Worm (Caenorhabditis elegans) whole organism, L3 larva: ENCODE results near the gene egl-27.

Source experiments
- R02D3.7 ChIP-seq: fragments of 150-350 bp; optimal IDR thresholded peaks from 2 replicates; lab custom pipeline; 2014; ENCODE audit warnings: missing biosample characterization, missing genetic modification characterization
- ZK546.5 ChIP-seq: sonication (generic microtip); optimal IDR thresholded peaks from 2 replicates; lab custom pipeline; 2017; ENCODE audit warnings: missing biosample characterization, missing genetic modification characterization
- aly-2 ChIP-seq: fragments of 150-350 bp; optimal IDR thresholded peaks from 2 replicates; lab custom pipeline; 2014; ENCODE audit warnings: missing biosample characterization, missing genetic modification characterization
- ama-1 ChIP-seq: fragments of 150-350 bp; optimal IDR thresholded peaks from 2 replicates; lab custom pipeline; 2018
- ceh-16 ChIP-seq: sonication (generic microtip); optimal IDR thresholded peaks from 2 replicates; lab custom pipeline; 2017; ENCODE audit warnings: missing biosample characterization, missing genetic modification characterization
- ceh-28 ChIP-seq: fragments of 150-350 bp; optimal IDR thresholded peaks from 2 replicates; lab custom pipeline; 2014; ENCODE audit warnings: missing biosample characterization, missing genetic modification reagents, missing genetic modification characterization
- ceh-82 ChIP-seq: fragments of 150-350 bp; optimal IDR thresholded peaks from 2 replicates; lab custom pipeline; 2014; ENCODE audit warnings: missing biosample characterization, missing genetic modification characterization
- ceh-9 ChIP-seq: sonication (generic microtip); optimal IDR thresholded peaks from 2 replicates; lab custom pipeline; 2018; ENCODE audit warnings: missing biosample characterization, missing genetic modification characterization
- daf-12 ChIP-seq: fragments of 150-350 bp; optimal IDR thresholded peaks from 2 replicates; lab custom pipeline; 2014; ENCODE audit warnings: missing biosample characterization, missing genetic modification reagents, missing genetic modification characterization
- egl-27 ChIP-seq: sonication (generic microtip); optimal IDR thresholded peaks from 4 replicates; lab custom pipeline; 2017; ENCODE audit warnings: missing biosample characterization, missing genetic modification reagents, missing genetic modification characterization
- egl-5 ChIP-seq: fragments of 150-350 bp; optimal IDR thresholded peaks from 2 replicates; lab custom pipeline; 2017; ENCODE audit warnings: missing biosample characterization, missing genetic modification reagents, missing genetic modification characterization, inconsistent platforms
- elt-1 ChIP-seq: fragments of 150-350 bp; optimal IDR thresholded peaks from 2 replicates; lab custom pipeline; 2014; ENCODE audit warnings: missing biosample characterization, missing genetic modification characterization
- elt-2 ChIP-seq: sonication (generic microtip); optimal IDR thresholded peaks from 2 replicates; lab custom pipeline; 2016; ENCODE audit warnings: missing genetic modification reagents, mild to moderate bottlenecking, missing genetic modification characterization, missing compliant biosample characterization
- elt-3 ChIP-seq, 3 experiments: fragments of 150-350 bp in 1 of 3; sonication (generic microtip) in 2 of 3; optimal IDR thresholded peaks; 2 replicates in 2 of 3; 4 replicates in 1 of 3; lab custom pipeline; 2014 to 2017; ENCODE audit warnings: missing biosample characterization in 3 of 3, missing genetic modification characterization in 3 of 3
- eor-1 ChIP-seq, 2 experiments: fragments of 150-350 bp; optimal IDR thresholded peaks; 2 replicates each; lab custom pipeline; 2014 to 2018; ENCODE audit warnings: missing biosample characterization in 2 of 2, missing genetic modification characterization in 2 of 2
- fkh-10 ChIP-seq: sonication (generic microtip); optimal IDR thresholded peaks from 2 replicates; lab custom pipeline; 2017; ENCODE audit warnings: missing biosample characterization, missing genetic modification reagents, missing genetic modification characterization
- fkh-2 ChIP-seq: fragments of 150-350 bp; optimal IDR thresholded peaks from 2 replicates; lab custom pipeline; 2014; ENCODE audit warnings: missing biosample characterization, missing genetic modification reagents, missing genetic modification characterization
- fos-1 ChIP-seq: fragments of 150-350 bp; optimal IDR thresholded peaks from 2 replicates; lab custom pipeline; 2014; ENCODE audit warnings: missing biosample characterization, missing genetic modification characterization
- hmg-11 ChIP-seq: sonication (generic microtip); optimal IDR thresholded peaks from 2 replicates; lab custom pipeline; 2016; ENCODE audit warnings: missing genetic modification characterization, missing compliant biosample characterization
- jun-1 ChIP-seq: fragments of 150-350 bp; optimal IDR thresholded peaks from 2 replicates; lab custom pipeline; 2014; ENCODE audit warnings: missing biosample characterization, missing genetic modification reagents, missing genetic modification characterization
- lin-15B ChIP-seq: fragments of 150-350 bp; optimal IDR thresholded peaks from 2 replicates; lab custom pipeline; 2014; ENCODE audit warnings: missing biosample characterization, missing genetic modification characterization
- lin-39 ChIP-seq: fragments of 150-350 bp; optimal IDR thresholded peaks from 2 replicates; lab custom pipeline; 2018; ENCODE audit warnings: missing biosample characterization, missing genetic modification reagents, missing genetic modification characterization
- lsy-12 ChIP-seq: sonication (generic microtip); optimal IDR thresholded peaks from 2 replicates; lab custom pipeline; 2016; ENCODE audit warnings: mild to moderate bottlenecking, missing genetic modification characterization, missing compliant biosample characterization
- mdl-1 ChIP-seq: fragments of 150-350 bp; optimal IDR thresholded peaks from 2 replicates; lab custom pipeline; 2014; ENCODE audit warnings: missing biosample characterization, missing genetic modification characterization
- mml-1 ChIP-seq: fragments of 150-350 bp; sonication (generic microtip); optimal IDR thresholded peaks from 3 replicates; lab custom pipeline; 2014; ENCODE audit warnings: missing biosample characterization, missing genetic modification characterization
- nfya-1 ChIP-seq: sonication (generic microtip); optimal IDR thresholded peaks from 2 replicates; lab custom pipeline; 2017; ENCODE audit warnings: missing genetic modification characterization, mild to moderate bottlenecking, missing compliant biosample characterization, antibody characterized with exemption, moderate library complexity; ENCODE audit not compliant: insufficient read depth
- nhr-11 ChIP-seq: fragments of 150-350 bp; optimal IDR thresholded peaks from 2 replicates; lab custom pipeline; 2014; ENCODE audit warnings: missing biosample characterization, missing genetic modification characterization
- nhr-12 ChIP-seq: fragments of 150-350 bp; optimal IDR thresholded peaks from 2 replicates; lab custom pipeline; 2014; ENCODE audit warnings: missing biosample characterization, missing genetic modification characterization
- nhr-23 ChIP-seq: fragments of 150-350 bp; optimal IDR thresholded peaks from 2 replicates; lab custom pipeline; 2014; ENCODE audit warnings: missing biosample characterization, missing genetic modification reagents, missing genetic modification characterization
- nhr-237 ChIP-seq: fragments of 150-350 bp; optimal IDR thresholded peaks from 2 replicates; lab custom pipeline; 2014; ENCODE audit warnings: missing biosample characterization, missing genetic modification characterization
- nhr-25 ChIP-seq: sonication (generic microtip); optimal IDR thresholded peaks from 2 replicates; lab custom pipeline; 2017; ENCODE audit warnings: missing biosample characterization, missing genetic modification characterization
- nhr-28 ChIP-seq: fragments of 150-350 bp; optimal IDR thresholded peaks from 2 replicates; lab custom pipeline; 2014; ENCODE audit warnings: missing biosample characterization, missing genetic modification characterization
- nhr-43 ChIP-seq: sonication (generic microtip); optimal IDR thresholded peaks from 2 replicates; lab custom pipeline; 2016; ENCODE audit warnings: mild to moderate bottlenecking, missing genetic modification characterization, missing compliant biosample characterization; ENCODE audit not compliant: poor library complexity, severe bottlenecking
- nhr-67 ChIP-seq: fragments of 150-350 bp; optimal IDR thresholded peaks from 2 replicates; lab custom pipeline; 2014; ENCODE audit warnings: missing biosample characterization, missing genetic modification characterization
- nhr-76 ChIP-seq: fragments of 150-350 bp; sonication (generic microtip); optimal IDR thresholded peaks from 5 replicates; lab custom pipeline; 2014; ENCODE audit warnings: missing biosample characterization, missing genetic modification characterization
- nhr-77 ChIP-seq: fragments of 150-350 bp; optimal IDR thresholded peaks from 2 replicates; lab custom pipeline; 2014; ENCODE audit warnings: missing biosample characterization, missing genetic modification characterization
- pha-4 ChIP-seq: fragments of 150-350 bp; optimal IDR thresholded peaks from 2 replicates; lab custom pipeline; 2014; ENCODE audit warnings: missing biosample characterization, missing genetic modification reagents, missing genetic modification characterization
- pqm-1 ChIP-seq: fragments of 150-350 bp; optimal IDR thresholded peaks from 2 replicates; lab custom pipeline; 2017; ENCODE audit warnings: missing biosample characterization, missing genetic modification characterization, inconsistent platforms
- sea-2 ChIP-seq: fragments of 150-350 bp; sonication (generic microtip); optimal IDR thresholded peaks from 4 replicates; lab custom pipeline; 2014; ENCODE audit warnings: missing biosample characterization, missing genetic modification reagents, missing genetic modification characterization
- skn-1 ChIP-seq: fragments of 150-350 bp; optimal IDR thresholded peaks from 2 replicates; lab custom pipeline; 2014; ENCODE audit warnings: missing biosample characterization, missing genetic modification characterization
- snpc-4 ChIP-seq: fragments of 150-350 bp; optimal IDR thresholded peaks from 2 replicates; lab custom pipeline; 2014; ENCODE audit warnings: missing biosample characterization, missing genetic modification characterization
- tbx-2 ChIP-seq: sonication (generic microtip); optimal IDR thresholded peaks from 2 replicates; lab custom pipeline; 2016; ENCODE audit warnings: mild to moderate bottlenecking, missing genetic modification characterization, missing compliant biosample characterization
- unc-39 ChIP-seq: sonication (generic microtip); optimal IDR thresholded peaks from 4 replicates; lab custom pipeline; 2017; ENCODE audit warnings: missing biosample characterization, missing genetic modification characterization
- unc-62 ChIP-seq: fragments of 150-350 bp; sonication (generic microtip); optimal IDR thresholded peaks from 4 replicates; lab custom pipeline; 2014; ENCODE audit warnings: missing biosample characterization, missing genetic modification reagents, missing genetic modification characterization
- zag-1 ChIP-seq: fragments of 150-350 bp; optimal IDR thresholded peaks from 2 replicates; lab custom pipeline; 2014; ENCODE audit warnings: missing biosample characterization, missing genetic modification characterization
- ztf-11 ChIP-seq: fragments of 150-350 bp; optimal IDR thresholded peaks from 2 replicates; lab custom pipeline; 2014; ENCODE audit warnings: missing biosample characterization, missing genetic modification characterization
- ztf-4 ChIP-seq: fragments of 150-350 bp; optimal IDR thresholded peaks from 2 replicates; lab custom pipeline; 2014; ENCODE audit warnings: missing biosample characterization, missing genetic modification characterization

egl-27 gene

ce11 chrII:6884568-6884967, 49.8 kb downstream of the egl-27 start:
- TF ChIP-seq elt-2 (peak; percentile 64), ZK546.5 (tag; lab: Kevin White, UChicago) (no peak), nhr-237 (tag; lab: Kevin White, UChicago) (no peak)

- TF ChIP-seq mdl-1 (tag; lab: Kevin White, UChicago) = no peak
- TF ChIP-seq nhr-23 (tag; lab: Kevin White, UChicago) = peak; percentile 11
- TF ChIP-seq nfya-1 = no peak
- peak; percentile 8 for TF ChIP-seq pqm-1 (tag; lab: Kevin White, UChicago)
- peak; percentile 6 for TF ChIP-seq ceh-28 (tag; lab: Kevin White, UChicago)
- peak; percentile 40 for TF ChIP-seq elt-2
- TF ChIP-seq tbx-2 (tag; lab: Kevin White, UChicago) = no peak
- TF ChIP-seq ceh-9 (tag; lab: Kevin White, UChicago) = no peak
- TF ChIP-seq fkh-2 (tag; lab: Kevin White, UChicago) = no peak
- no peak for TF ChIP-seq sea-2 (GFP tag; lab: Kevin White, UChicago)
- no peak for TF ChIP-seq aly-2
- peak; percentile 18 for TF ChIP-seq nhr-43 (tag; lab: Kevin White, UChicago)
- peak; percentile 42 for TF ChIP-seq nhr-76 (tag; lab: Kevin White, UChicago)
Observed at ce11 chrII:6887319-6888005, 52.7 kb downstream of the egl-27 start, which contains the start of gene pmp-2. TSS of gene pmp-2 (minus strand) at chrII:6887805.

ce11 chrII:6888211-6888610, 53.4 kb downstream of the egl-27 start:
- TF ChIP-seq fos-1 (tag; lab: Kevin White, UChicago) (no peak), nhr-12 (tag; lab: Kevin White, UChicago) (no peak), skn-1 (tag; lab: Kevin White, UChicago) (no peak), nhr-67 (no peak), nhr-43 (tag; lab: Kevin White, UChicago) (peak; percentile 78), elt-3 (tag; optimal IDR thresholded peaks at IDR 0.05; lab: Kevin White, UChicago) (no peak), elt-1 (tag; lab: Kevin White, UChicago) (no peak), fkh-10 (GFP tag; lab: Kevin White, UChicago) (no peak), sea-2 (GFP tag; lab: Kevin White, UChicago) (no peak), egl-27 (tag; lab: Kevin White, UChicago) (no peak), ztf-4 (tag; lab: Kevin White, UChicago) (no peak), elt-2 (peak; percentile 66), nhr-76 (tag; lab: Kevin White, UChicago) (peak; percentile 4), jun-1 (tag; lab: Kevin White, UChicago) (peak; percentile 10), tbx-2 (tag; lab: Kevin White, UChicago) (peak; percentile 29), R02D3.7 (tag; lab: Kevin White, UChicago) (no peak), unc-62 (GFP tag; lab: Kevin White, UChicago) (no peak), nhr-23 (tag; lab: Kevin White, UChicago) (peak; percentile 65), pqm-1 (tag; lab: Kevin White, UChicago) (peak; percentile 63), nhr-11 (tag; lab: Kevin White, UChicago) (no peak), ceh-16 (no peak), snpc-4 (tag; lab: Kevin White, UChicago) (no peak), daf-12 (tag; lab: Kevin White, UChicago) (no peak), egl-5 (tag; lab: Kevin White, UChicago) (no peak), fkh-2 (tag; lab: Kevin White, UChicago) (no peak), ceh-28 (tag; lab: Kevin White, UChicago) (no peak), nhr-237 (tag; lab: Kevin White, UChicago) (no peak), eor-1 (tag; optimal IDR thresholded peaks at IDR 0.05; lab: Kevin White, UChicago) (no peak), mdl-1 (tag; lab: Kevin White, UChicago) (no peak), aly-2 (no peak), lin-15B (tag; lab: Kevin White, UChicago) (no peak), pha-4 (tag; lab: Kevin White, UChicago) (peak; percentile 73), lin-39 (no peak), nfya-1 (peak; percentile 21), ZK546.5 (tag; lab: Kevin White, UChicago) (no peak), ama-1 (lab: Kevin White, UChicago) (peak; percentile 91), nhr-25 (tag; lab: Kevin White, UChicago) (no peak), nhr-28 (tag; lab: Kevin White, UChicago) (no peak), lsy-12 (tag; lab: Kevin White, UChicago) (peak; percentile 38), hmg-11 (tag; lab: Kevin White, UChicago) (no peak), ceh-82 (tag; lab: Kevin White, UChicago) (no peak), zag-1 (tag; lab: Kevin White, UChicago) (no peak), ztf-11 (tag; lab: Kevin White, UChicago) (no peak), ceh-9 (tag; lab: Kevin White, UChicago) (no peak), unc-39 (tag; lab: Kevin White, UChicago) (no peak), nhr-77 (tag; lab: Kevin White, UChicago) (no peak), mml-1 (no peak)
